Comparison of ENCODE assay signal across 2 worm cellular contexts in genomic region chrX:13811156-13811555, ce11.
TF ChIP-seq lines count a peak whose summit lies in the region.

No protein-coding gene starts in this region.

TF ChIP-seq in whole organism, L4 larva, 104 proteins besides CTCF, POLR2A, EP300 and RAD21:
- TF ChIP-seq T20F7.1 (GFP tag; optimal IDR thresholded peaks at IDR 0.05; lab: Kevin White, UChicago), result no peak
- no peak for TF ChIP-seq T26A8.4 (GFP tag; IDR thresholded peaks at IDR 0.05; lab: Robert Waterston, UW)
- peak; percentile 27 for TF ChIP-seq dmd-6 (GFP tag; IDR thresholded peaks at IDR 0.05; lab: Robert Waterston, UW)

TF ChIP-seq in whole organism, young adult, 124 proteins besides CTCF, POLR2A, EP300 and RAD21:
- TF ChIP-seq unc-62 (GFP tag; optimal IDR thresholded peaks at IDR 0.05; lab: Kevin White, UChicago) (peak; percentile 91), hrde-1 (tag; optimal IDR thresholded peaks at IDR 0.05; lab: Kevin White, UChicago; ENCODE audit: borderline replicate concordance) (no peak), madf-6 (GFP tag; IDR thresholded peaks at IDR 0.05; lab: Robert Waterston, UW) (no peak), F55B11.4 (tag; optimal IDR thresholded peaks at IDR 0.05; lab: Kevin White, UChicago; ENCODE audit: borderline replicate concordance, insufficient read depth) (no peak), ceh-27 (GFP tag; optimal IDR thresholded peaks at IDR 0.05; lab: Kevin White, UChicago) (no peak), F37B4.10 (GFP tag; IDR thresholded peaks at IDR 0.05; lab: Robert Waterston, UW) (no peak), atf-7 (tag; optimal IDR thresholded peaks at IDR 0.05; lab: Kevin White, UChicago) (no peak), nhr-80 (tag; optimal IDR thresholded peaks at IDR 0.05; lab: Kevin White, UChicago) (peak; percentile 22), mel-28 (tag; optimal IDR thresholded peaks at IDR 0.05; lab: Kevin White, UChicago; ENCODE audit: borderline replicate concordance) (no peak), aptf-2 (GFP tag; conservative IDR thresholded peaks at IDR 0.05; lab: Robert Waterston, UW) (no peak)

Comparison
In these comparisons a context has a peak if more than half of its experiments do, and no peak if none do; other contexts are left out.
1. Of the 7 proteins assayed by ChIP-seq in both whole organism, young adult and whole organism, L4 larva: peak only in whole organism, young adult: unc-62; only in whole organism, L4 larva: none; in both: none; in neither: 6.